Worm (Caenorhabditis elegans) whole organism, young adult: ENCODE measurements around the gene cee-1.

Experiments used
- D2030.7 ChIP-seq: fragments of 200-800 bp; sonication (Bioruptor generic); IDR thresholded peaks from 2 replicates; pipeline ENCODE4 v1.3.6; 2022; ENCODE audit warnings: missing genetic modification reagents, missing genetic modification characterization, missing compliant biosample characterization
- F23B12.7 ChIP-seq: sonication (generic microtip); optimal IDR thresholded peaks from 2 replicates; lab custom pipeline; 2017; ENCODE audit warnings: missing genetic modification characterization, mild to moderate bottlenecking, missing compliant biosample characterization, antibody characterized with exemption, moderate library complexity; ENCODE audit not compliant: insufficient read depth
- F33H1.4 ChIP-seq: fragments of 200-800 bp; sonication (Bioruptor generic); IDR thresholded peaks from 2 replicates; pipeline ENCODE4 v1.3.6; 2022; ENCODE audit warnings: missing genetic modification reagents, missing genetic modification characterization, missing compliant biosample characterization
- F37B4.10 ChIP-seq: fragments of 200-800 bp; sonication (Bioruptor generic); IDR thresholded peaks from 2 replicates; pipeline ENCODE4 v1.3.6; 2022; ENCODE audit warnings: missing genetic modification characterization, missing compliant biosample characterization
- F39B2.1 ChIP-seq: fragments of 200-800 bp; sonication (Bioruptor generic); IDR thresholded peaks from 2 replicates; pipeline ENCODE4 v1.3.6; 2022; ENCODE audit warnings: missing genetic modification reagents, missing genetic modification characterization, missing compliant biosample characterization
- F57A8.1 ChIP-seq: fragments of 200-800 bp; sonication (Bioruptor generic); optimal IDR thresholded peaks from 2 replicates; lab custom pipeline; 2018; ENCODE audit warnings: mild to moderate bottlenecking, missing genetic modification characterization, moderate library complexity, missing compliant biosample characterization
- K12H6.12 ChIP-seq: fragments of 200-800 bp; sonication (Bioruptor generic); optimal IDR thresholded peaks from 2 replicates; lab custom pipeline; 2018; ENCODE audit warnings: mild to moderate bottlenecking, missing genetic modification characterization, missing compliant biosample characterization
- Y53G8AR.9 ChIP-seq: fragments of 200-800 bp; sonication (Bioruptor generic); conservative IDR thresholded peaks from 2 replicates; pipeline ENCODE4 v1.3.6; 2022; ENCODE audit warnings: missing genetic modification reagents, missing genetic modification characterization, missing compliant biosample characterization
- Y79H2A.3 ChIP-seq: fragments of 200-800 bp; sonication (Bioruptor generic); conservative IDR thresholded peaks from 2 replicates; pipeline ENCODE4 v1.3.6; 2022; ENCODE audit warnings: missing genetic modification reagents, missing genetic modification characterization, missing compliant biosample characterization
- ZK185.1 ChIP-seq: sonication (generic microtip); optimal IDR thresholded peaks from 2 replicates; lab custom pipeline; 2016; ENCODE audit warnings: mild to moderate bottlenecking, missing genetic modification characterization, missing compliant biosample characterization; ENCODE audit not compliant: poor library complexity, severe bottlenecking
- ama-1 ChIP-seq, 3 experiments: fragments of 150-350 bp in 1 of 3; sonication (generic microtip) in 2 of 3; optimal IDR thresholded peaks; 2 replicates each; lab custom pipeline; 2014 to 2018; ENCODE audit warnings: missing biosample characterization in 2 of 3, missing genetic modification characterization in 2 of 3, missing genetic modification reagents in 2 of 3
- attf-3 ChIP-seq: fragments of 200-800 bp; sonication (Bioruptor generic); conservative IDR thresholded peaks from 2 replicates; pipeline ENCODE4 v1.3.6; 2022; ENCODE audit warnings: missing genetic modification reagents, missing genetic modification characterization, missing compliant biosample characterization
- attf-5 ChIP-seq: fragments of 200-800 bp; sonication (Bioruptor generic); optimal IDR thresholded peaks from 2 replicates; lab custom pipeline; 2018; ENCODE audit warnings: mild to moderate bottlenecking, missing genetic modification characterization, missing compliant biosample characterization
- ceh-100 ChIP-seq: fragments of 200-800 bp; sonication (Bioruptor generic); IDR thresholded peaks from 2 replicates; pipeline ENCODE4 v1.3.6; 2022; ENCODE audit warnings: missing genetic modification reagents, missing genetic modification characterization, missing compliant biosample characterization
- ceh-27 ChIP-seq: fragments of 200-800 bp; sonication (Bioruptor generic); optimal IDR thresholded peaks from 2 replicates; lab custom pipeline; 2018; ENCODE audit warnings: mild to moderate bottlenecking, missing genetic modification characterization, moderate library complexity, missing compliant biosample characterization
- ceh-79 ChIP-seq: sonication (generic microtip); optimal IDR thresholded peaks from 2 replicates; lab custom pipeline; 2017; ENCODE audit warnings: mild to moderate bottlenecking, missing genetic modification characterization, missing compliant biosample characterization
- ceh-91 ChIP-seq: fragments of 200-800 bp; sonication (Bioruptor generic); IDR thresholded peaks from 2 replicates; pipeline ENCODE4 v1.3.6; 2022; ENCODE audit warnings: missing genetic modification reagents, missing genetic modification characterization, missing compliant biosample characterization
- chd-7 ChIP-seq: sonication (generic microtip); optimal IDR thresholded peaks from 2 replicates; lab custom pipeline; 2016; ENCODE audit warnings: mild to moderate bottlenecking, missing genetic modification characterization, moderate library complexity, missing compliant biosample characterization
- dpl-1 ChIP-seq: fragments of 150-350 bp; optimal IDR thresholded peaks from 2 replicates; lab custom pipeline; 2014; ENCODE audit warnings: missing biosample characterization, missing genetic modification reagents, missing genetic modification characterization
- efl-1 ChIP-seq: fragments of 150-350 bp; optimal IDR thresholded peaks from 2 replicates; lab custom pipeline; 2014; ENCODE audit warnings: missing biosample characterization, missing genetic modification reagents, missing genetic modification characterization
- egrh-3 ChIP-seq: fragments of 200-800 bp; sonication (Bioruptor generic); IDR thresholded peaks from 2 replicates; pipeline ENCODE4 v1.3.6; 2022; ENCODE audit warnings: missing genetic modification reagents, missing genetic modification characterization, missing compliant biosample characterization
- gei-17 ChIP-seq: fragments of 200-800 bp; sonication (Bioruptor generic); optimal IDR thresholded peaks from 2 replicates; lab custom pipeline; 2018; ENCODE audit warnings: mild to moderate bottlenecking, missing genetic modification characterization, missing compliant biosample characterization
- him-1 ChIP-seq: sonication (generic microtip); optimal IDR thresholded peaks from 2 replicates; lab custom pipeline; 2016; ENCODE audit warnings: missing genotype, missing genetic modification reagents, missing genetic modification characterization, missing compliant biosample characterization
- hmg-1.2 ChIP-seq: fragments of 200-800 bp; sonication (Bioruptor generic); IDR thresholded peaks from 2 replicates; pipeline ENCODE4 v1.3.6; 2022; ENCODE audit warnings: missing genetic modification reagents, missing genetic modification characterization, missing compliant biosample characterization
- hmg-20 ChIP-seq: fragments of 200-800 bp; sonication (Bioruptor generic); IDR thresholded peaks from 2 replicates; pipeline ENCODE4 v1.3.6; 2022; ENCODE audit warnings: missing genetic modification reagents, missing genetic modification characterization, missing compliant biosample characterization
- hrde-1 ChIP-seq: sonication (generic microtip); optimal IDR thresholded peaks from 2 replicates; lab custom pipeline; 2016; ENCODE audit warnings: missing genetic modification characterization, mild to moderate bottlenecking, missing compliant biosample characterization, moderate library complexity, missing genotype, missing genetic modification reagents, borderline replicate concordance
- let-607 ChIP-seq, 2 experiments: fragments of 200-800 bp in 1 of 2; sonication (Bioruptor generic) in 1 of 2; sonication (generic microtip) in 1 of 2; optimal IDR thresholded peaks; 2 replicates each; lab custom pipeline; 2016 to 2018; ENCODE audit warnings: mild to moderate bottlenecking in 2 of 2, missing compliant biosample characterization in 2 of 2, missing genetic modification characterization in 2 of 2, moderate library complexity in 2 of 2, missing genotype in 1 of 2
- lsl-1 ChIP-seq: fragments of 200-800 bp; sonication (Bioruptor generic); optimal IDR thresholded peaks from 2 replicates; lab custom pipeline; 2018; ENCODE audit warnings: mild to moderate bottlenecking, missing genetic modification characterization, moderate library complexity, missing compliant biosample characterization
- madf-10 ChIP-seq: sonication (generic microtip); optimal IDR thresholded peaks from 2 replicates; lab custom pipeline; 2016; ENCODE audit warnings: mild to moderate bottlenecking, missing genetic modification characterization, missing compliant biosample characterization
- mcd-1 ChIP-seq: fragments of 200-800 bp; sonication (Bioruptor generic); IDR thresholded peaks from 2 replicates; pipeline ENCODE4 v1.3.6; 2022; ENCODE audit warnings: missing genetic modification reagents, missing genetic modification characterization, missing compliant biosample characterization
- nhr-120 ChIP-seq: fragments of 200-800 bp; sonication (Bioruptor generic); IDR thresholded peaks from 2 replicates; pipeline ENCODE4 v1.3.6; 2022; ENCODE audit warnings: missing genetic modification characterization, missing compliant biosample characterization
- nhr-80 ChIP-seq: sonication (generic microtip); optimal IDR thresholded peaks from 2 replicates; lab custom pipeline; 2016; ENCODE audit warnings: missing genetic modification characterization, missing compliant biosample characterization
- pbrm-1 ChIP-seq: fragments of 200-800 bp; sonication (Bioruptor generic); IDR thresholded peaks from 2 replicates; pipeline ENCODE4 v1.3.6; 2022; ENCODE audit warnings: missing genetic modification reagents, missing genetic modification characterization, missing compliant biosample characterization
- pha-4 ChIP-seq: fragments of 150-350 bp; sonication (generic microtip); optimal IDR thresholded peaks from 2 replicates; lab custom pipeline; 2014; ENCODE audit warnings: missing biosample characterization, missing genetic modification reagents, missing genetic modification characterization
- rcor-1 ChIP-seq: fragments of 200-800 bp; sonication (Bioruptor generic); IDR thresholded peaks from 2 replicates; pipeline ENCODE4 v1.3.6; 2022; ENCODE audit warnings: missing genetic modification reagents, missing genetic modification characterization, missing compliant biosample characterization
- repo-1 ChIP-seq: sonication (generic microtip); optimal IDR thresholded peaks from 2 replicates; lab custom pipeline; 2017; ENCODE audit warnings: mild to moderate bottlenecking, missing genetic modification characterization, missing compliant biosample characterization
- rpc-1 ChIP-seq, 2 experiments: fragments of 150-350 bp in 1 of 2; sonication (generic microtip) in 1 of 2; optimal IDR thresholded peaks; 2 replicates each; lab custom pipeline; 2014 to 2018; ENCODE audit warnings: missing biosample characterization in 1 of 2, missing genetic modification characterization in 1 of 2, missing genetic modification reagents in 1 of 2, missing genotype in 1 of 2
- snpc-1.3 ChIP-seq: sonication (generic microtip); optimal IDR thresholded peaks from 2 replicates; lab custom pipeline; 2017; ENCODE audit warnings: missing genetic modification characterization, mild to moderate bottlenecking, missing compliant biosample characterization, antibody characterized with exemption, moderate library complexity, missing genotype, missing genetic modification reagents; ENCODE audit not compliant: insufficient read depth
- somi-1 ChIP-seq: fragments of 200-800 bp; sonication (Bioruptor generic); optimal IDR thresholded peaks from 2 replicates; lab custom pipeline; 2018; ENCODE audit warnings: mild to moderate bottlenecking, missing genetic modification characterization, missing compliant biosample characterization
- unc-130 ChIP-seq: sonication (generic microtip); optimal IDR thresholded peaks from 2 replicates; lab custom pipeline; 2016; ENCODE audit warnings: missing genetic modification reagents, missing genetic modification characterization, missing compliant biosample characterization
- ztf-18 ChIP-seq: sonication (generic microtip); optimal IDR thresholded peaks from 2 replicates; lab custom pipeline; 2016; ENCODE audit warnings: missing genotype, mild to moderate bottlenecking, missing genetic modification characterization, missing compliant biosample characterization
- ztf-22 ChIP-seq: fragments of 200-800 bp; sonication (Bioruptor generic); optimal IDR thresholded peaks from 2 replicates; lab custom pipeline; 2018; ENCODE audit warnings: mild to moderate bottlenecking, missing genetic modification characterization, moderate library complexity, missing compliant biosample characterization
- ztf-26 ChIP-seq: sonication (generic microtip); optimal IDR thresholded peaks from 2 replicates; lab custom pipeline; 2017; ENCODE audit warnings: missing genetic modification characterization, missing compliant biosample characterization

cee-1 gene

DNA sequence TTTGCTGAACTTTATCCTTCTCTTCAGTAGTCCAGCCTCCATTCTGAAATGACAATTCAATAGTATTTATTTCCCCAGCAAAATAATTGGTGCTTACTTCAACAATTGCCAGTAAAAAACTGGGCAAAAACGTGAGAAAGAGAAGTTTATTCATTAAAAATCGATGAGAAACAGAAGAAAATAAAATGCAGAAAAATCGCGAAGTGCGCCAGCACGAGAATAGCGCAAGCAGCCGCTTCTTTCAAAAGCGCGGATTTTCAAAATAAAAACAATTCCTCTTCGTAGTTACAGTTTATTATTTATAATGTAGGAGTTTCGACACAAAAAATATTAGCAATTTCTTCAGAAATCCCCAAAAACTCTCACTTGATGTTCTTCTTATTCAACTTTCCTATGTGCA, 50.4 kb downstream of the cee-1 start, which contains the start of gene C27F2.9 (continued):
- TF ChIP-seq hmg-1.2 (GFP tag; lab: Robert Waterston, UW) (peak; percentile 67), nhr-120 (no peak), mcd-1 (GFP tag; lab: Robert Waterston, UW) (peak; percentile 90), let-607 (tag; optimal IDR thresholded peaks at IDR 0.05; lab: Kevin White, UChicago) (peak in 1 of 2 experiments; percentile 22), snpc-1.3 (tag; lab: Kevin White, UChicago) (peak; percentile 54), ztf-18 (peak; percentile 98), gei-17 (no peak), Y53G8AR.9 (GFP tag; lab: Robert Waterston, UW) (peak; percentile 95), dpl-1 (peak; percentile 97), pha-4 (tag; lab: Kevin White, UChicago) (peak; percentile 20), rpc-1 (optimal IDR thresholded peaks at IDR 0.05; lab: Kevin White, UChicago) (no peak), rpc-1 (tag; optimal IDR thresholded peaks at IDR 0.05; lab: Kevin White, UChicago) (no peak), somi-1 (peak; percentile 35), madf-10 (tag; lab: Kevin White, UChicago) (peak; percentile 35), pbrm-1 (GFP tag; lab: Robert Waterston, UW) (peak; percentile 73), K12H6.12 (peak; percentile 54), F57A8.1 (no peak), F23B12.7 (tag; lab: Kevin White, UChicago) (peak; percentile 24), rcor-1 (GFP tag; lab: Robert Waterston, UW) (peak; percentile 90), attf-5 (peak; percentile 91), ceh-100 (GFP tag; lab: Robert Waterston, UW) (peak; percentile 67; the same call in 1 of the 2 replicates), ztf-22 (GFP tag; lab: Kevin White, UChicago) (no peak), ceh-91 (peak; percentile 61; the same call in 1 of the 2 replicates), repo-1 (tag; lab: Kevin White, UChicago) (peak; percentile 56), lsl-1 (peak; percentile 77), him-1 (tag; lab: Kevin White, UChicago) (peak; percentile 70), ceh-27 (GFP tag; lab: Kevin White, UChicago) (peak; percentile 34), hmg-20 (GFP tag; lab: Robert Waterston, UW) (peak; percentile 85), ama-1 (optimal IDR thresholded peaks at IDR 0.05; lab: Kevin White, UChicago) (no peak), ama-1 (GFP tag; optimal IDR thresholded peaks at IDR 0.05; lab: Kevin White, UChicago) (peak in 1 of 2 experiments; percentile 27), hrde-1 (tag; lab: Kevin White, UChicago) (no peak), chd-7 (no peak), F33H1.4 (GFP tag; lab: Robert Waterston, UW) (peak; percentile 79), D2030.7 (GFP tag; lab: Robert Waterston, UW) (peak; percentile 62), F37B4.10 (GFP tag; lab: Robert Waterston, UW) (no peak), efl-1 (GFP tag; lab: Kevin White, UChicago) (peak; percentile 93), nhr-80 (tag; lab: Kevin White, UChicago) (peak; percentile 52), attf-3 (GFP tag; lab: Robert Waterston, UW) (peak; percentile 77), ZK185.1 (peak; percentile 55), ceh-79 (tag; lab: Kevin White, UChicago) (no peak), Y79H2A.3 (GFP tag; lab: Robert Waterston, UW) (no peak), unc-130 (peak; percentile 48), ztf-26 (tag; lab: Kevin White, UChicago) (peak; percentile 55), F39B2.1 (GFP tag; lab: Robert Waterston, UW) (no peak), egrh-3 (GFP tag; lab: Robert Waterston, UW) (0 out of 2 replicates have a peak, but pooled peaks have one; percentile 12)
- TF ChIP-seq, all 124 proteins: peak for 43
